Worm (Caenorhabditis elegans) whole organism, L4 larva: ENCODE results near the gene T27E4.5.

ENCODE experiments used
- Y75B8A.6 ChIP-seq: fragments of 200-800 bp; sonication (Bioruptor generic); IDR thresholded peaks from 2 replicates; pipeline ENCODE4 v1.3.6; 2022; ENCODE audit warnings: missing genetic modification reagents, missing genetic modification characterization, missing compliant biosample characterization
- ama-1 ChIP-seq: fragments of 150-350 bp; optimal IDR thresholded peaks from 2 replicates; lab custom pipeline; 2014; ENCODE audit warnings: inconsistent platforms, mixed read lengths
- arid-1 ChIP-seq: fragments of 200-800 bp; sonication (Bioruptor generic); conservative IDR thresholded peaks from 2 replicates; pipeline ENCODE4 v1.3.6; 2022; ENCODE audit warnings: missing genetic modification reagents, missing genetic modification characterization, missing compliant biosample characterization
- attf-4 ChIP-seq: sonication (generic microtip); optimal IDR thresholded peaks from 3 replicates; lab custom pipeline; 2017; ENCODE audit warnings: missing biosample characterization, missing genetic modification characterization
- ceh-62 ChIP-seq: sonication (generic microtip); optimal IDR thresholded peaks from 2 replicates; lab custom pipeline; 2017; ENCODE audit warnings: missing biosample characterization, missing genetic modification characterization
- cey-2 ChIP-seq: sonication (generic microtip); optimal IDR thresholded peaks from 3 replicates; lab custom pipeline; 2017; ENCODE audit warnings: missing genetic modification characterization, mild to moderate bottlenecking, missing compliant biosample characterization, antibody characterized with exemption, borderline replicate concordance; ENCODE audit not compliant: insufficient read depth
- daf-16 ChIP-seq, 3 experiments: sonication (generic microtip); optimal IDR thresholded peaks; 2 replicates each; lab custom pipeline; 2016 to 2017; ENCODE audit warnings: missing genetic modification characterization in 3 of 3, missing genetic modification reagents in 3 of 3, mild to moderate bottlenecking in 2 of 3, missing compliant biosample characterization in 2 of 3, missing biosample characterization in 1 of 3, moderate library complexity in 1 of 3
- dve-1 ChIP-seq: sonication (generic microtip); optimal IDR thresholded peaks from 2 replicates; lab custom pipeline; 2017; ENCODE audit warnings: antibody characterized with exemption, mild to moderate bottlenecking, missing genetic modification characterization, missing compliant biosample characterization; ENCODE audit not compliant: insufficient read depth
- madf-5 ChIP-seq, 2 experiments: fragments of 200-800 bp; sonication (Bioruptor generic); IDR thresholded peaks; 2 replicates each; pipeline ENCODE4 v1.3.6; 2022; ENCODE audit warnings: missing compliant biosample characterization in 2 of 2, missing genetic modification characterization in 2 of 2
- mep-1 ChIP-seq: fragments of 150-350 bp; sonication (generic microtip); optimal IDR thresholded peaks from 3 replicates; lab custom pipeline; 2014; ENCODE audit warnings: missing biosample characterization, missing genetic modification characterization
- nhr-102 ChIP-seq: sonication (generic microtip); optimal IDR thresholded peaks from 2 replicates; lab custom pipeline; 2016; ENCODE audit warnings: mild to moderate bottlenecking, missing genetic modification characterization, moderate library complexity, missing compliant biosample characterization
- nhr-41 ChIP-seq: fragments of 200-800 bp; sonication (Bioruptor generic); IDR thresholded peaks from 2 replicates; pipeline ENCODE4 v1.3.6; 2022; ENCODE audit warnings: missing genetic modification reagents, missing genetic modification characterization, missing compliant biosample characterization
- nhr-48 ChIP-seq: sonication (generic microtip); optimal IDR thresholded peaks from 2 replicates; lab custom pipeline; 2016; ENCODE audit warnings: mild to moderate bottlenecking, missing genetic modification characterization, missing compliant biosample characterization
- nhr-6 ChIP-seq: fragments of 150-350 bp; optimal IDR thresholded peaks from 2 replicates; lab custom pipeline; 2014; ENCODE audit warnings: missing biosample characterization, missing genetic modification characterization
- nhr-76 ChIP-seq: fragments of 150-350 bp; optimal IDR thresholded peaks from 2 replicates; lab custom pipeline; 2014; ENCODE audit warnings: missing biosample characterization, missing genetic modification characterization
- unc-62 ChIP-seq, 3 experiments: fragments of 150-350 bp in 1 of 3; sonication (generic microtip); optimal IDR thresholded peaks in 2 of 3; peaks in 1 of 3; 1 replicate in 1 of 3; 2 replicates in 2 of 3; lab custom pipeline; 2014 to 2017; ENCODE audit warnings: missing biosample characterization in 3 of 3, missing genetic modification characterization in 3 of 3, missing genetic modification reagents in 3 of 3, missing genotype in 1 of 3
- vab-7 ChIP-seq: fragments of 200-800 bp; sonication (Bioruptor generic); IDR thresholded peaks from 2 replicates; pipeline ENCODE4 v1.3.6; 2022; ENCODE audit warnings: missing genetic modification reagents, missing genetic modification characterization, missing compliant biosample characterization

T27E4.5 gene

ce11 chrV:9024713-9025112 is 44.9 kb downstream of the T27E4.5 start, which contains the start of gene bus-1:
Gene bus-1 (minus strand): TSS chrV:9024813.
- peak in 1 of 2 experiments; percentile 58 for TF ChIP-seq unc-62 (GFP tag; optimal IDR thresholded peaks at IDR 0.05 in 1 of 2; lab: Kevin White, UChicago)
- TF ChIP-seq unc-62 (tag; optimal IDR thresholded peaks at IDR 0.05; lab: Kevin White, UChicago) = no peak
- TF ChIP-seq ama-1 (lab: Kevin White, UChicago) = no peak
- TF ChIP-seq nhr-102 (tag; lab: Kevin White, UChicago) = no peak
- TF ChIP-seq nhr-41 (GFP tag; lab: Robert Waterston, UW) = no peak
- no peak for TF ChIP-seq ceh-62 (tag; lab: Kevin White, UChicago)
- TF ChIP-seq nhr-76 = no peak
- TF ChIP-seq dve-1 = no peak
- no peak for TF ChIP-seq Y75B8A.6 (GFP tag; lab: Robert Waterston, UW)

DNA sequence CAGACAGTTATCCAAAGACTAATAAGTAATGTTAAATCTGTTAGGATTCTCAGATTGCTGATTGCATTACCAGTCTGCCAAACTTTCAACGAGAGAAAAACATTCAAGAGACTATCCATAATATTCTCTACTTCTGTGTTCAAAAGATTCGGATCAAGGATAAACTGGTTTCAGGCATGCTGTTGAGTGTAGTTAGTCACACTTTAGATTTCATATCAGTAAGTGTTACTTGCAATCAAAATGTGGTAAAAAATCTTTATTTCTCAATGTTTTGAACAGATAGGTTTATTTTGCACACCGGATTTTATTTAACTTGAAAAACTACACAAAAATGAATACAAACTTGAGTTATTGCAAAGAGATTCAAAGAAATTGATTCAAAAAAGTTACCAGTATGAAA is 47.5 kb downstream of the T27E4.5 start, which contains the start of gene oac-41:
Gene oac-41 (minus strand): TSS at position 101 of the 400 bp plus-strand sequence.
- no peak for TF ChIP-seq daf-16 (GFP tag; optimal IDR thresholded peaks at IDR 0.05; lab: Kevin White, UChicago)
- TF ChIP-seq daf-16 (tag; optimal IDR thresholded peaks at IDR 0.05; lab: Kevin White, UChicago) = no peak
- TF ChIP-seq nhr-6 (tag; lab: Kevin White, UChicago) = no peak
- no peak for TF ChIP-seq cey-2 (tag; lab: Kevin White, UChicago)
- no peak for TF ChIP-seq mep-1 (tag; lab: Kevin White, UChicago)
- no peak for TF ChIP-seq madf-5 (GFP tag; IDR thresholded peaks at IDR 0.05; lab: Robert Waterston, UW)
- TF ChIP-seq ama-1 (lab: Kevin White, UChicago) = no peak

DNA sequence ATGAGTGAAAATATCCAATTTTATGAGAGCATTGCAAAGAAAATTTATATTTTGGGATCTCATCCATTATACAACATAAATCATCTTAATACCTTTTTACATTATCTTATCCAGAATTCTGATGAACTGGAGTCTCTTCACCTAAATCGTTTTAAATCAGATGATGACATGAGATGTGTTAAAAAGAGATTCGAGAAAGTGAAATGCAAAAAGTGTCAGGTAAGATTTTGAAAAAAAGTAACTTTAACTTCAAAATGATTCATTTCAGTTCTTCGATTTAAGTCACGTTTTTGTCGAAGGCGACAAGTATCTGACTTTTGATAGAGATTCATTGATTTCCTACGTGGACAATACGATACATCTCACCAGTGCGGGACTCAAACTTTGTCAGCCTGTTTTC is 50.7 kb downstream of the T27E4.5 start:
- TF ChIP-seq vab-7 = no peak
- TF ChIP-seq nhr-48 (tag; lab: Kevin White, UChicago) = no peak
- peak in 1 of 2 experiments; percentile 97 for TF ChIP-seq unc-62 (GFP tag; optimal IDR thresholded peaks at IDR 0.05 in 1 of 2; lab: Kevin White, UChicago)
- no peak for TF ChIP-seq unc-62 (tag; optimal IDR thresholded peaks at IDR 0.05; lab: Kevin White, UChicago)
- no peak for TF ChIP-seq attf-4
- no peak for TF ChIP-seq arid-1 (GFP tag; lab: Robert Waterston, UW)
